Fruit fly (Drosophila melanogaster) whole organism, embryonic: ENCODE results near the gene scpr-B.
A peak's percentile ranks its signal among the peaks of the same experiment; 100 is the strongest.

Source experiments
- Ada2b ChIP-seq: fragments of 200-800 bp; sonication (Bioruptor generic); IDR thresholded peaks from 2 replicates; pipeline ENCODE4 v1.3.6; 2022; ENCODE audit warnings: missing biosample characterization, missing genetic modification characterization
- CG17385 ChIP-seq: fragments of 200-800 bp; sonication (Bioruptor generic); optimal IDR thresholded peaks from 3 replicates; lab custom pipeline; 2018; ENCODE audit warnings: missing biosample characterization, mild to moderate bottlenecking, missing genetic modification characterization
- CG1792 ChIP-seq: fragments of 200-800 bp; sonication (Bioruptor generic); optimal IDR thresholded peaks from 2 replicates; lab custom pipeline; 2016; ENCODE audit warnings: missing biosample characterization, missing genetic modification characterization
- CG34422 ChIP-seq: fragments of 200-800 bp; sonication (Bioruptor generic); IDR thresholded peaks from 3 replicates; pipeline ENCODE4 v1.3.6; 2022; ENCODE audit warnings: missing biosample characterization, missing genetic modification characterization
- CG42726 ChIP-seq: fragments of 200-800 bp; sonication (Bioruptor generic); IDR thresholded peaks from 2 replicates; pipeline ENCODE4 v1.3.6; 2022; ENCODE audit warnings: missing biosample characterization, missing genetic modification characterization; ENCODE audit not compliant: partially characterized antibody
- CG4617 ChIP-seq: fragments of 200-800 bp; sonication (Bioruptor generic); optimal IDR thresholded peaks from 3 replicates; lab custom pipeline; 2016; ENCODE audit warnings: missing biosample characterization, missing genetic modification characterization, borderline replicate concordance
- CG6854 ChIP-seq: fragments of 200-800 bp; sonication (Bioruptor generic); optimal IDR thresholded peaks from 3 replicates; lab custom pipeline; 2017; ENCODE audit warnings: missing biosample characterization, mild to moderate bottlenecking, missing genetic modification characterization
- CG7556 ChIP-seq: fragments of 200-800 bp; sonication (Bioruptor generic); optimal IDR thresholded peaks from 2 replicates; lab custom pipeline; 2017; ENCODE audit warnings: missing biosample characterization, mild to moderate bottlenecking, missing genetic modification characterization
- CG7928 ChIP-seq: fragments of 200-800 bp; sonication (Bioruptor generic); optimal IDR thresholded peaks from 2 replicates; lab custom pipeline; 2017; ENCODE audit warnings: missing biosample characterization, mild to moderate bottlenecking, missing genetic modification characterization
- CG7963 ChIP-seq: fragments of 200-800 bp; sonication (Bioruptor generic); IDR thresholded peaks from 3 replicates; pipeline ENCODE4 v1.3.6; 2022; ENCODE audit warnings: missing biosample characterization, missing genetic modification characterization; ENCODE audit not compliant: partially characterized antibody
- CG7987 ChIP-seq: fragments of 200-800 bp; sonication (Bioruptor generic); optimal IDR thresholded peaks from 2 replicates; lab custom pipeline; 2018; ENCODE audit warnings: missing biosample characterization, mild to moderate bottlenecking, missing genetic modification characterization, moderate library complexity
- CG8359 ChIP-seq: fragments of 200-800 bp; sonication (Bioruptor generic); optimal IDR thresholded peaks from 2 replicates; lab custom pipeline; 2017; ENCODE audit warnings: missing biosample characterization, mild to moderate bottlenecking, missing genetic modification characterization, borderline replicate concordance
- CG9797 ChIP-seq: fragments of 200-800 bp; sonication (Bioruptor generic); optimal IDR thresholded peaks from 3 replicates; lab custom pipeline; 2018; ENCODE audit warnings: missing biosample characterization, mild to moderate bottlenecking, missing genetic modification characterization
- D ChIP-seq, 2 experiments: fragments of 200-800 bp in 1 of 2; fragments of >200 bp in 1 of 2; sonication (Bioruptor generic) in 1 of 2; optimal IDR thresholded peaks; 2 replicates in 1 of 2; 3 replicates in 1 of 2; lab custom pipeline; 2017; ENCODE audit warnings: mild to moderate bottlenecking in 1 of 2, missing biosample characterization in 1 of 2, missing genetic modification characterization in 1 of 2, missing genetic modification reagents in 1 of 2
- D19A ChIP-seq: fragments of 200-800 bp; optimal IDR thresholded peaks from 3 replicates; lab custom pipeline; 2019; ENCODE audit warnings: missing biosample characterization, mild to moderate bottlenecking, missing genetic modification characterization, moderate library complexity
- Dfd ChIP-seq, 2 experiments: fragments of >200 bp; optimal IDR thresholded peaks; 2 replicates each; lab custom pipeline; 2017; ENCODE audit warnings: missing biosample characterization in 2 of 2, missing genetic modification characterization in 2 of 2
- Dll ChIP-seq: fragments of 200-800 bp; sonication (Bioruptor generic); IDR thresholded peaks from 4 replicates; pipeline ENCODE4 v1.3.6; 2022; ENCODE audit warnings: missing biosample characterization, missing genetic modification characterization; ENCODE audit not compliant: partially characterized antibody
- Doc3 ChIP-seq: fragments of 200-800 bp; sonication (Bioruptor generic); IDR thresholded peaks from 3 replicates; pipeline ENCODE4 v1.3.6; 2022; ENCODE audit warnings: missing biosample characterization, missing genetic modification characterization; ENCODE audit not compliant: partially characterized antibody
- Dref ChIP-seq: fragments of 200-800 bp; sonication (Bioruptor generic); IDR thresholded peaks from 2 replicates; pipeline ENCODE4 v1.3.6; 2022; ENCODE audit warnings: missing biosample characterization, missing genetic modification characterization
- Hand ChIP-seq: fragments of 200-800 bp; sonication (Bioruptor generic); optimal IDR thresholded peaks from 2 replicates; lab custom pipeline; 2017; ENCODE audit warnings: mild to moderate bottlenecking, missing biosample characterization, missing genetic modification reagents, missing genetic modification characterization
- Med ChIP-seq: fragments of 200-800 bp; sonication (Bioruptor generic); peaks from one replicate; lab custom pipeline; 2016; ENCODE audit warnings: missing biosample characterization, missing genetic modification characterization, mild to moderate bottlenecking, inconsistent platforms, moderate library complexity
- Meics ChIP-seq: fragments of 200-800 bp; sonication (Bioruptor generic); optimal IDR thresholded peaks from 2 replicates; lab custom pipeline; 2017; ENCODE audit warnings: missing biosample characterization, mild to moderate bottlenecking, missing genetic modification characterization
- Oaz ChIP-seq: fragments of 200-800 bp; sonication (Bioruptor generic); IDR thresholded peaks from 2 replicates; pipeline ENCODE4 v1.3.6; 2022; ENCODE audit warnings: missing biosample characterization, missing genetic modification characterization
- Side ChIP-seq: fragments of 200-800 bp; sonication (Bioruptor generic); optimal IDR thresholded peaks from 2 replicates; lab custom pipeline; 2016; ENCODE audit warnings: missing biosample characterization, missing genetic modification characterization
- Sry-β ChIP-seq: fragments of 200-800 bp; sonication (Bioruptor generic); optimal IDR thresholded peaks from 2 replicates; lab custom pipeline; 2018; ENCODE audit warnings: missing biosample characterization, mild to moderate bottlenecking, missing genetic modification characterization, moderate library complexity
- Tbp ChIP-seq: fragments of >200 bp; optimal IDR thresholded peaks from 2 replicates; lab custom pipeline; 2018; ENCODE audit warnings: missing biosample characterization, missing genetic modification characterization
- bowl ChIP-seq: fragments of 200-800 bp; sonication (Bioruptor generic); IDR thresholded peaks from 2 replicates; pipeline ENCODE4 v1.3.6; 2022; ENCODE audit warnings: missing biosample characterization, missing genetic modification characterization
- caup ChIP-seq: fragments of 200-800 bp; sonication (Bioruptor generic); optimal IDR thresholded peaks from 3 replicates; lab custom pipeline; 2017; ENCODE audit warnings: missing biosample characterization, mild to moderate bottlenecking, missing genetic modification characterization, moderate library complexity; ENCODE audit not compliant: severe bottlenecking
- chif ChIP-seq, 2 experiments: fragments of 200-800 bp; sonication (Bioruptor generic); optimal IDR thresholded peaks; 3 replicates each; lab custom pipeline; 2016; ENCODE audit warnings: missing biosample characterization in 2 of 2, missing genetic modification characterization in 2 of 2
- crol ChIP-seq: fragments of 200-800 bp; sonication (Bioruptor generic); IDR thresholded peaks from 2 replicates; pipeline ENCODE4 v1.3.6; 2022; ENCODE audit warnings: missing biosample characterization, missing genetic modification characterization
- dpn ChIP-seq, 2 experiments: fragments of 200-800 bp; sonication (Bioruptor generic); optimal IDR thresholded peaks; 3 replicates each; lab custom pipeline; 2016; ENCODE audit warnings: missing biosample characterization in 2 of 2, missing genetic modification characterization in 2 of 2
- gcm ChIP-seq: fragments of 200-800 bp; sonication (Bioruptor generic); optimal IDR thresholded peaks from 2 replicates; lab custom pipeline; 2019; ENCODE audit warnings: missing biosample characterization, mild to moderate bottlenecking, missing genetic modification characterization, moderate library complexity
- gcm2 ChIP-seq: fragments of 200-800 bp; sonication (Bioruptor generic); optimal IDR thresholded peaks from 2 replicates; lab custom pipeline; 2016; ENCODE audit warnings: missing biosample characterization, missing genetic modification characterization
- gro ChIP-seq: fragments of 200-800 bp; sonication (Bioruptor generic); optimal IDR thresholded peaks from 2 replicates; lab custom pipeline; 2016; ENCODE audit warnings: missing biosample characterization, missing genetic modification characterization
- gsb-n ChIP-seq: fragments of 200-800 bp; sonication (Bioruptor generic); optimal IDR thresholded peaks from 3 replicates; lab custom pipeline; 2018; ENCODE audit warnings: missing biosample characterization, mild to moderate bottlenecking, missing genetic modification characterization
- jing ChIP-seq: fragments of 200-800 bp; sonication (Bioruptor generic); optimal IDR thresholded peaks from 2 replicates; lab custom pipeline; 2018; ENCODE audit warnings: missing biosample characterization, mild to moderate bottlenecking, missing genetic modification characterization
- maf-S ChIP-seq: fragments of 200-800 bp; sonication (Bioruptor generic); optimal IDR thresholded peaks from 2 replicates; lab custom pipeline; 2016; ENCODE audit warnings: missing biosample characterization, missing genetic modification characterization
- mirr ChIP-seq: fragments of 200-800 bp; sonication (Bioruptor generic); optimal IDR thresholded peaks from 3 replicates; lab custom pipeline; 2018; ENCODE audit warnings: missing biosample characterization, mild to moderate bottlenecking, missing genetic modification characterization
- pan ChIP-seq, 4 experiments: fragments of >200 bp in 3 of 4; fragments of 200-800 bp in 1 of 4; sonication (Bioruptor generic) in 1 of 4; optimal IDR thresholded peaks in 3 of 4; IDR thresholded peaks in 1 of 4; 2 replicates each; pipeline versions ENCODE4 v1.3.6 to Lab custom; 2017 to 2022; ENCODE audit warnings: missing biosample characterization in 2 of 4, missing genetic modification characterization in 2 of 4, mixed read lengths in 1 of 4
- scrt ChIP-seq: fragments of 200-800 bp; sonication (Bioruptor generic); optimal IDR thresholded peaks from 2 replicates; lab custom pipeline; 2018; ENCODE audit warnings: missing biosample characterization, mild to moderate bottlenecking, missing genetic modification characterization, moderate library complexity
- shn ChIP-seq: fragments of 200-800 bp; sonication (Bioruptor generic); optimal IDR thresholded peaks from 3 replicates; lab custom pipeline; 2016; ENCODE audit warnings: missing biosample characterization, missing genetic modification characterization
- sna ChIP-seq: fragments of 200-800 bp; sonication (Bioruptor generic); IDR thresholded peaks from 2 replicates; pipeline ENCODE4 v1.3.6; 2022; ENCODE audit warnings: missing biosample characterization, missing genetic modification characterization; ENCODE audit not compliant: partially characterized antibody
- sob ChIP-seq: fragments of 200-800 bp; sonication (Bioruptor generic); IDR thresholded peaks from 2 replicates; pipeline ENCODE4 v1.3.6; 2022; ENCODE audit warnings: missing biosample characterization, missing genetic modification characterization
- sug ChIP-seq: fragments of 200-800 bp; optimal IDR thresholded peaks from 2 replicates; lab custom pipeline; 2019; ENCODE audit warnings: missing biosample characterization, mild to moderate bottlenecking, missing genetic modification characterization, moderate library complexity
- toy ChIP-seq: fragments of 200-800 bp; sonication (Bioruptor generic); IDR thresholded peaks from 2 replicates; pipeline ENCODE4 v1.3.6; 2022; ENCODE audit warnings: missing biosample characterization, missing genetic modification characterization
- vvl ChIP-seq: fragments of 200-800 bp; sonication (Bioruptor generic); IDR thresholded peaks from 2 replicates; pipeline ENCODE4 v1.3.6; 2022; ENCODE audit warnings: missing biosample characterization, missing genetic modification characterization
- zfh1 ChIP-seq: fragments of 200-800 bp; sonication (Bioruptor generic); IDR thresholded peaks from 3 replicates; pipeline ENCODE4 v1.3.6; 2022; ENCODE audit warnings: missing biosample characterization, missing genetic modification characterization
- zfh2 ChIP-seq: fragments of 200-800 bp; sonication (Bioruptor generic); optimal IDR thresholded peaks from 2 replicates; lab custom pipeline; 2016; ENCODE audit warnings: missing biosample characterization, missing genetic modification characterization

The scpr-B gene

dm6 chr3R:11216156-11216630 is 24.6 kb downstream of the scpr-B start, which contains the start of the genes RpS25 and CG4820 (continued):
- TF ChIP-seq CG7987 (GFP tag; lab: Kevin White, UChicago) (peak; percentile 98), maf-S (peak; percentile 88), zfh1 (GFP tag; lab: Robert Waterston, UW) (peak; percentile 87), caup (GFP tag; lab: Kevin White, UChicago) (peak; percentile 97), Meics (GFP tag; lab: Kevin White, UChicago) (peak; percentile 96), Dll (GFP tag; lab: Robert Waterston, UW) (peak; percentile 93), pan (optimal IDR thresholded peaks at IDR 0.05; lab: Kevin White, UChicago) (no peak), pan (GFP tag; optimal IDR thresholded peaks at IDR 0.05 in 1 of 2, IDR thresholded peaks at IDR 0.05 in 1 of 2) (peak in 1 of 2 experiments; percentile 89), zfh2 (peak; percentile 70), CG8359 (GFP tag; lab: Kevin White, UChicago) (peak; percentile 84), Oaz (GFP tag; lab: Robert Waterston, UW) (peak; percentile 81), gro (peak; percentile 94), gcm2 (GFP tag; lab: Kevin White, UChicago) (peak; percentile 86), CG1792 (peak; percentile 84), Side (GFP tag; lab: Kevin White, UChicago) (peak; percentile 94), mirr (GFP tag; lab: Kevin White, UChicago) (peak; percentile 98), toy (GFP tag; lab: Robert Waterston, UW) (peak; percentile 36; the same call in 1 of the 2 replicates), CG7963 (peak; percentile 69; the same call in 1 of the 3 replicates), sug (tag; lab: Kevin White, UChicago) (peak; percentile 92), D19A (tag; lab: Kevin White, UChicago) (peak; percentile 65), Ada2b (GFP tag; lab: Robert Waterston, UW) (peak; percentile 66), vvl (GFP tag; lab: Robert Waterston, UW) (peak; percentile 91), gsb-n (peak; percentile 87), sna (peak; percentile 89), Doc3 (GFP tag; lab: Robert Waterston, UW) (peak; percentile 86), shn (GFP tag; lab: Kevin White, UChicago) (peak; percentile 94), chif (GFP tag; optimal IDR thresholded peaks at IDR 0.05; lab: Kevin White, UChicago) (peak; percentile 75 to 92), CG4617 (GFP tag; lab: Kevin White, UChicago) (peak; percentile 97), Hand (peak; percentile 81), Sry-β (GFP tag; lab: Kevin White, UChicago) (peak; percentile 69), Med (peak; percentile 99), CG7556 (GFP tag; lab: Kevin White, UChicago) (peak; percentile 75), bowl (GFP tag; lab: Robert Waterston, UW) (peak; percentile 71), Tbp (GFP tag; lab: Kevin White, UChicago) (peak; percentile 55), jing (GFP tag; lab: Kevin White, UChicago) (peak; percentile 78), CG7928 (GFP tag; lab: Kevin White, UChicago) (peak; percentile 78), Dfd (GFP tag; optimal IDR thresholded peaks at IDR 0.05; lab: Kevin White, UChicago) (no peak), dpn (GFP tag; optimal IDR thresholded peaks at IDR 0.05; lab: Kevin White, UChicago) (peak; percentile 80 to 94), D (optimal IDR thresholded peaks at IDR 0.05; lab: Kevin White, UChicago) (no peak), D (GFP tag; optimal IDR thresholded peaks at IDR 0.05; lab: Kevin White, UChicago) (peak; percentile 86), CG34422 (peak; percentile 90), Dref (GFP tag; lab: Robert Waterston, UW) (peak; percentile 78), CG42726 (GFP tag; lab: Robert Waterston, UW) (peak; percentile 69), CG9797 (peak; percentile 99), CG6854 (GFP tag; lab: Kevin White, UChicago) (peak; percentile 90), sob (peak; percentile 91), scrt (peak; percentile 87), gcm (peak; percentile 89), CG17385 (GFP tag; lab: Kevin White, UChicago) (peak; percentile 89), crol (peak; percentile 49)
